Fruit fly (Drosophila melanogaster) whole organism, pupa: ENCODE data around the gene Duba.

ENCODE experiments used
- CG10348 ChIP-seq: fragments of 200-800 bp; sonication (Bioruptor generic); IDR thresholded peaks from 2 replicates; pipeline ENCODE4 v1.3.6; 2022; ENCODE audit warnings: missing biosample characterization, missing genetic modification characterization
- CG12605 ChIP-seq: fragments of 200-800 bp; sonication (Bioruptor generic); IDR thresholded peaks from 2 replicates; pipeline ENCODE4 v1.3.6; 2022; ENCODE audit warnings: missing biosample characterization, missing genetic modification characterization
- CG13204 ChIP-seq: fragments of 200-800 bp; sonication (Bioruptor generic); optimal IDR thresholded peaks from 2 replicates; lab custom pipeline; 2018; ENCODE audit warnings: missing biosample characterization, mild to moderate bottlenecking, missing genetic modification characterization, moderate library complexity
- CG14655 ChIP-seq: fragments of 200-800 bp; sonication (Bioruptor generic); optimal IDR thresholded peaks from 3 replicates; lab custom pipeline; 2017; ENCODE audit warnings: mild to moderate bottlenecking, missing biosample characterization, missing genetic modification reagents, missing genetic modification characterization
- CG15710 ChIP-seq: fragments of 200-800 bp; sonication (Bioruptor generic); optimal IDR thresholded peaks from 2 replicates; lab custom pipeline; 2018; ENCODE audit warnings: missing biosample characterization, mild to moderate bottlenecking, missing genetic modification characterization, moderate library complexity
- CG17806 ChIP-seq: fragments of 200-800 bp; sonication (Bioruptor generic); optimal IDR thresholded peaks from 2 replicates; lab custom pipeline; 2018; ENCODE audit warnings: missing biosample characterization, mild to moderate bottlenecking, missing genetic modification characterization, moderate library complexity
- CG32121 ChIP-seq: fragments of 200-800 bp; sonication (Bioruptor generic); IDR thresholded peaks from 2 replicates; pipeline ENCODE4 v1.3.6; 2022; ENCODE audit warnings: missing biosample characterization, missing genetic modification characterization
- CG34367 ChIP-seq: fragments of 200-800 bp; sonication (Bioruptor generic); optimal IDR thresholded peaks from 2 replicates; lab custom pipeline; 2018; ENCODE audit warnings: missing biosample characterization, mild to moderate bottlenecking, missing genetic modification characterization
- CG4496 ChIP-seq: fragments of 200-800 bp; sonication (Bioruptor generic); IDR thresholded peaks from 3 replicates; pipeline ENCODE4 v1.3.6; 2022; ENCODE audit warnings: missing biosample characterization, missing genetic modification characterization
- CG8159 ChIP-seq: fragments of 200-800 bp; sonication (Bioruptor generic); optimal IDR thresholded peaks from 3 replicates; lab custom pipeline; 2018; ENCODE audit warnings: missing biosample characterization, mild to moderate bottlenecking, missing genetic modification characterization, moderate library complexity
- CG8301 ChIP-seq: fragments of 200-800 bp; sonication (Bioruptor generic); optimal IDR thresholded peaks from 2 replicates; lab custom pipeline; 2018; ENCODE audit warnings: missing biosample characterization, mild to moderate bottlenecking, missing genetic modification characterization
- CG9948 ChIP-seq: fragments of 200-800 bp; sonication (Bioruptor generic); optimal IDR thresholded peaks from 2 replicates; lab custom pipeline; 2018; ENCODE audit warnings: missing biosample characterization, mild to moderate bottlenecking, missing genetic modification characterization, moderate library complexity
- D1 ChIP-seq: fragments of 200-800 bp; sonication (Bioruptor generic); optimal IDR thresholded peaks from 2 replicates; lab custom pipeline; 2018; ENCODE audit warnings: missing biosample characterization, mild to moderate bottlenecking, missing genetic modification characterization, moderate library complexity
- EcR ChIP-seq: fragments of 200-800 bp; sonication (Bioruptor generic); optimal IDR thresholded peaks from 3 replicates; lab custom pipeline; 2019; ENCODE audit warnings: missing biosample characterization, missing genetic modification characterization, mild to moderate bottlenecking, moderate library complexity, missing genetic modification reagents
- Ets98B ChIP-seq: fragments of 200-800 bp; sonication (Bioruptor generic); IDR thresholded peaks from 2 replicates; pipeline ENCODE4 v1.3.6; 2022; ENCODE audit warnings: missing biosample characterization, missing genetic modification characterization
- Pif1A ChIP-seq: fragments of 200-800 bp; sonication (Bioruptor generic); optimal IDR thresholded peaks from 3 replicates; lab custom pipeline; 2016; ENCODE audit warnings: missing biosample characterization, missing genetic modification characterization
- Pif1B ChIP-seq: fragments of 200-800 bp; sonication (Bioruptor generic); optimal IDR thresholded peaks from 3 replicates; lab custom pipeline; 2016; ENCODE audit warnings: missing biosample characterization, missing genetic modification characterization
- Snoo ChIP-seq: fragments of 200-800 bp; sonication (Bioruptor generic); optimal IDR thresholded peaks from 3 replicates; lab custom pipeline; 2017; ENCODE audit warnings: missing biosample characterization, mild to moderate bottlenecking, missing genetic modification characterization, inconsistent platforms
- fd96Ca ChIP-seq: fragments of 200-800 bp; sonication (Bioruptor generic); IDR thresholded peaks from 3 replicates; pipeline ENCODE4 v1.3.6; 2022; ENCODE audit warnings: missing biosample characterization, missing genetic modification characterization
- gl ChIP-seq: fragments of 200-800 bp; sonication (Bioruptor generic); optimal IDR thresholded peaks from 2 replicates; lab custom pipeline; 2018; ENCODE audit warnings: missing biosample characterization, mild to moderate bottlenecking, missing genetic modification characterization
- rn ChIP-seq: fragments of 200-800 bp; sonication (Bioruptor generic); IDR thresholded peaks from 2 replicates; pipeline ENCODE4 v1.3.6; 2022; ENCODE audit warnings: missing biosample characterization, missing genetic modification characterization

The Duba gene

DNA sequence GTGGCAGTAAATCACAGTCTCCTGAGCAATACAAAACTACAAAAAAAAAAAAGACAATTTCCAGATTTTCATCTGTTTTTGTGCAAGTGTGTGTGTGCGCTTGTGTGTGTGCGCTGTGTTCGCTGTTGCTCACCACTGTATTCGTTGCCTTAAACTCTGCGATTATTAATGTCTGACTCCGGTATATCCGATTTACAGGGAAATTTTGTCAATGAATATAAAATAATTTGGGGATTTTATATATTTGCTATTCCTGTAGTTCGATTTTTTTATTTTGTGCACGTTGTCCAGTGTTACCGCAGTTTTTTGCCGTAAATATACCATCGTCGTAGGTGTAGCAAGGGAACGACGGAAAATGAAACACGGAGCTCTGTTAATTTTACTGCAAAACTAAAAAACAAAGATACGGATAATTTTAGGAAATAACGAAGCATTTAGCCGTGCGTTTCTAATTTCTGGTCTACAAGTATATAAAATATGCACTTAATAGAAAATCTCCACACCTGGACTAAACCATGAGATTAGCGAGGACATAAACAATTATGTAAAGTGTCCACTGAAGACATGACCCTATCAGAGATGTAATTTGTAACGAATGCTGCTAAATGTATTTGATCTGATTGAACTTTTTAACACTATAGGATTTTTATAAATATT is at the start of gene Duba:
Gene Duba (minus strand): TSS at position 313 of the 657 bp plus-strand sequence.
- TF ChIP-seq CG4496 (no peak), D1 (tag; lab: Kevin White, UChicago) (peak; percentile 18), CG10348 (GFP tag; lab: Robert Waterston, UW) (no peak), CG12605 (no peak), CG15710 (peak; percentile 9)

DNA sequence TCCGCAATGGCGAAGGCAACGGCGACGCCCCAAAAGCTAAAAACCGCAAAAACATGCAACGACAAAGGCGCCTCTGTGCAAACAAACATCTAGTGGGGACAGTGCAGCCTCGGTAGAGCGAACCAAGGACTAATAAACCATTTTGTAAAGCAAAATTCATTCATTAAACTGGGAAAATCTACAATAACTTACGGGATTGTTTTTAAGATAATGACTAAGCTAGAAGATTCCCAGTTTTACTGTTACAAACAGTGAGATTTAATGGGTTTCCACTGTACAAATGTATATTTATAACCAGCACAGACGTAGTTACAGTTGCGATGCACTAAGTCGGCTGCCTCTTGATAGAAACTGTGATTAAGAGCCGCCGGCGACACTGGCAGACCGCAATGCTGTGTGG is 46.9 kb upstream of the Duba start:
- TF ChIP-seq CG4496 (peak; percentile 93), rn (GFP tag; lab: Robert Waterston, UW) (peak; percentile 38; the same call in 1 of the 2 replicates), CG10348 (GFP tag; lab: Robert Waterston, UW) (peak; percentile 85; the same call in 1 of the 2 replicates), Ets98B (GFP tag; lab: Robert Waterston, UW) (peak; percentile 92), Pif1B (peak; percentile 7), EcR (GFP tag; lab: Kevin White, UChicago) (no peak), CG8159 (tag; lab: Kevin White, UChicago) (peak; percentile 59), D1 (tag; lab: Kevin White, UChicago) (no peak), CG14655 (GFP tag; lab: Kevin White, UChicago) (peak; percentile 82), CG9948 (tag; lab: Kevin White, UChicago) (no peak), Snoo (tag; lab: Kevin White, UChicago) (no peak), fd96Ca (GFP tag; lab: Robert Waterston, UW) (peak; percentile 91), CG8301 (peak; percentile 63), CG17806 (tag; lab: Kevin White, UChicago) (peak; percentile 51), CG15710 (peak; percentile 54), CG12605 (no peak; the same call in 1 of the 2 replicates), CG34367 (tag; lab: Kevin White, UChicago) (peak; percentile 37), CG13204 (GFP tag; lab: Kevin White, UChicago) (no peak), Pif1A (GFP tag; lab: Kevin White, UChicago) (peak; percentile 50), CG32121 (GFP tag; lab: Robert Waterston, UW) (peak; percentile 82), gl (no peak)
- TF ChIP-seq, all 21 proteins: peak for 14

dm6 chr3L:11648410-11648809 is 39.1 kb upstream of the Duba start, which contains the start of the genes RIOK1 and Polr3H:
Gene RIOK1 (minus strand): TSS chr3L:11648474.
Gene Polr3H (plus strand): TSS chr3L:11648756.
- TF ChIP-seq CG14655 (GFP tag; lab: Kevin White, UChicago) = no peak
- peak; percentile 66; the same call in 2 of the 3 replicates for TF ChIP-seq fd96Ca (GFP tag; lab: Robert Waterston, UW)
- no peak for TF ChIP-seq CG9948 (tag; lab: Kevin White, UChicago)
- TF ChIP-seq CG17806 (tag; lab: Kevin White, UChicago) = no peak
- TF ChIP-seq Pif1A (GFP tag; lab: Kevin White, UChicago) = no peak
- TF ChIP-seq CG34367 (tag; lab: Kevin White, UChicago) = peak; percentile 28
- no peak for TF ChIP-seq Pif1B
- no peak; the same call in 1 of the 2 replicates for TF ChIP-seq CG32121 (GFP tag; lab: Robert Waterston, UW)
- TF ChIP-seq Ets98B (GFP tag; lab: Robert Waterston, UW) = peak; percentile 60
- no peak for TF ChIP-seq rn (GFP tag; lab: Robert Waterston, UW)
- TF ChIP-seq CG15710 = no peak
- no peak for TF ChIP-seq CG8301
- TF ChIP-seq CG10348 (GFP tag; lab: Robert Waterston, UW) = no peak
- TF ChIP-seq CG4496 = peak; percentile 30; the same call in 1 of the 3 replicates

- TF ChIP-seq CG15710 = no peak
- TF ChIP-seq EcR (GFP tag; lab: Kevin White, UChicago) = no peak
- TF ChIP-seq CG17806 (tag; lab: Kevin White, UChicago) = no peak
- no peak for TF ChIP-seq CG13204 (GFP tag; lab: Kevin White, UChicago)
- TF ChIP-seq gl = no peak
- no peak for TF ChIP-seq CG14655 (GFP tag; lab: Kevin White, UChicago)
- TF ChIP-seq rn (GFP tag; lab: Robert Waterston, UW) = no peak
- TF ChIP-seq CG12605 = no peak
- no peak for TF ChIP-seq fd96Ca (GFP tag; lab: Robert Waterston, UW)
- TF ChIP-seq Ets98B (GFP tag; lab: Robert Waterston, UW) = no peak
- no peak for TF ChIP-seq CG32121 (GFP tag; lab: Robert Waterston, UW)
- TF ChIP-seq CG10348 (GFP tag; lab: Robert Waterston, UW) = no peak
- TF ChIP-seq D1 (tag; lab: Kevin White, UChicago) = no peak
- TF ChIP-seq CG34367 (tag; lab: Kevin White, UChicago) = no peak
- TF ChIP-seq Pif1B = no peak
- no peak for TF ChIP-seq CG9948 (tag; lab: Kevin White, UChicago)
- no peak for TF ChIP-seq Snoo (tag; lab: Kevin White, UChicago)
- TF ChIP-seq CG4496 = no peak
- no peak for TF ChIP-seq CG8301
Observed at dm6 chr3L:11645933-11646332, 36.7 kb upstream of the Duba start, which contains the start of gene CG6071. Gene CG6071 (minus strand): TSS chr3L:11646033.

- TF ChIP-seq CG9948 (tag; lab: Kevin White, UChicago) (no peak), rn (GFP tag; lab: Robert Waterston, UW) (no peak), CG12605 (no peak), gl (no peak), Pif1B (no peak), CG10348 (GFP tag; lab: Robert Waterston, UW) (no peak), CG8301 (no peak), CG32121 (GFP tag; lab: Robert Waterston, UW) (peak; percentile 51), CG15710 (no peak), EcR (GFP tag; lab: Kevin White, UChicago) (no peak), CG34367 (tag; lab: Kevin White, UChicago) (no peak), CG4496 (peak; percentile 60; the same call in 1 of the 3 replicates), CG17806 (tag; lab: Kevin White, UChicago) (no peak), fd96Ca (GFP tag; lab: Robert Waterston, UW) (no peak; the same call in 2 of the 3 replicates), CG8159 (tag; lab: Kevin White, UChicago) (peak; percentile 47), D1 (tag; lab: Kevin White, UChicago) (no peak), CG14655 (GFP tag; lab: Kevin White, UChicago) (no peak), Ets98B (GFP tag; lab: Robert Waterston, UW) (peak; percentile 31; the same call in 1 of the 2 replicates), Snoo (tag; lab: Kevin White, UChicago) (no peak), Pif1A (GFP tag; lab: Kevin White, UChicago) (no peak), CG13204 (GFP tag; lab: Kevin White, UChicago) (no peak)
Observed at dm6 chr3L:11636829-11637228, 27.6 kb upstream of the Duba start.
